Worm (Caenorhabditis elegans): Measurements from ENCODE around the gene F07B7.7.

ce11 chrV:8786245-8786644, 49.2 kb upstream of the F07B7.7 start, which contains the start of gene sup-37:
- TF ChIP-seq daf-12 (tag; optimal IDR thresholded peaks at IDR 0.05) (no peak), aly-2 (tag; optimal IDR thresholded peaks at IDR 0.05) (no peak), nhr-11 (tag; optimal IDR thresholded peaks at IDR 0.05) (no peak), nhr-237 (tag; optimal IDR thresholded peaks at IDR 0.05) (no peak), ama-1 (optimal IDR thresholded peaks at IDR 0.05) (no peak)

Data from whole organism, L4 larva.